Worm (Caenorhabditis elegans) whole organism, L1 larva: ENCODE results near the gene Y116A8C.467.

ENCODE experiments used
- alr-1 ChIP-seq: fragments of 200-800 bp; sonication (Bioruptor generic); optimal IDR thresholded peaks from 2 replicates; lab custom pipeline; 2018; ENCODE audit warnings: borderline replicate concordance, mild to moderate bottlenecking, missing genetic modification characterization, missing compliant biosample characterization
- elt-3 ChIP-seq, 6 experiments: fragments of 150-350 bp in 1 of 6; sonication (generic microtip); optimal IDR thresholded peaks; 2 replicates each; lab custom pipeline; 2017 to 2018; ENCODE audit warnings: missing biosample characterization in 6 of 6, missing genetic modification characterization in 6 of 6, inconsistent platforms in 1 of 6
- nhr-11 ChIP-seq: fragments of 150-350 bp; optimal IDR thresholded peaks from 2 replicates; lab custom pipeline; 2014; ENCODE audit warnings: missing biosample characterization, missing genetic modification characterization
- nhr-12 ChIP-seq: sonication (generic microtip); optimal IDR thresholded peaks from 2 replicates; lab custom pipeline; 2017; ENCODE audit warnings: missing biosample characterization, missing genetic modification characterization
- nhr-237 ChIP-seq: fragments of 150-350 bp; optimal IDR thresholded peaks from 2 replicates; lab custom pipeline; 2014; ENCODE audit warnings: missing biosample characterization, missing genetic modification characterization

DNA sequence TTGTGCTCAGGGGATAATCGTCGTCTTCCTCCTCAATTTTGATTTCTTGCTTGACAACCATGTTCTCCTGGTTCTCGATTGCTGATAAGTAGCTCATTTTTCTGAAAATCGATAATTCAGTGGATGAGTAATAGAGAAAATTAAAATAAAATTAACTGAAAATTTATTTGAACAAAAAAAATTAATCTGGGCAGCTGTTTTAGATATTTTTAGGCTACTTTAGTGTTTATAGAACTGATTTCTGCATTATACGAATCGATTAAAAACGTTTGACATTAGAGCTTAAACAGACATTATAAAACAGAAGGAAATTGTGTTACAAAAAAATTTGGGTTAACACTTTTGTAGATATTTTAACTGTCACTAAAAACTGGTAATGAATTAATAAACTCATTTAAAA lies 15.3 kb downstream of the Y116A8C.467 start, which contains the start of gene athp-3:
- no peak for TF ChIP-seq alr-1 (tag; lab: Kevin White, UChicago)
- TF ChIP-seq nhr-12 (tag; lab: Kevin White, UChicago): no peak
- TF ChIP-seq nhr-11 (tag; lab: Kevin White, UChicago): no peak
- TF ChIP-seq nhr-237: no peak
- no peak for TF ChIP-seq elt-3 (tag; optimal IDR thresholded peaks at IDR 0.05; lab: Kevin White, UChicago)
